Fruit fly (Drosophila melanogaster) whole organism, embryonic: ENCODE data around the gene CG13654.

ENCODE experiments used
- Awh ChIP-seq: fragments of 200-800 bp; sonication (Bioruptor generic); IDR thresholded peaks from 2 replicates; pipeline ENCODE4, ENCODE4 v1.3.6; 2022; ENCODE audit warnings: missing biosample characterization, missing genetic modification characterization
- Bteb2 ChIP-seq: fragments of 200-800 bp; sonication (Bioruptor generic); optimal IDR thresholded peaks from 2 replicates; lab custom pipeline; 2016; ENCODE audit warnings: missing biosample characterization, missing genetic modification characterization
- CG10321 ChIP-seq: fragments of 200-800 bp; sonication (Bioruptor generic); IDR thresholded peaks from 2 replicates; pipeline ENCODE4 v1.3.6; 2022; ENCODE audit warnings: missing biosample characterization, missing genetic modification characterization
- CG10543 ChIP-seq: fragments of 200-800 bp; sonication (Bioruptor generic); optimal IDR thresholded peaks from 3 replicates; lab custom pipeline; 2017; ENCODE audit warnings: missing biosample characterization, mild to moderate bottlenecking, missing genetic modification characterization, moderate library complexity
- CG12155 ChIP-seq: fragments of 200-800 bp; sonication (Bioruptor generic); optimal IDR thresholded peaks from 3 replicates; lab custom pipeline; 2016; ENCODE audit warnings: missing biosample characterization, missing genetic modification characterization
- CG12236 ChIP-seq: fragments of 200-800 bp; sonication (Bioruptor generic); optimal IDR thresholded peaks from 2 replicates; lab custom pipeline; 2016; ENCODE audit warnings: missing biosample characterization, missing genetic modification characterization
- CG12744 ChIP-seq: fragments of 200-800 bp; sonication (Bioruptor generic); optimal IDR thresholded peaks from 2 replicates; lab custom pipeline; 2016; ENCODE audit warnings: missing biosample characterization, missing genetic modification characterization
- CG12769 ChIP-seq: fragments of 200-800 bp; sonication (Bioruptor generic); optimal IDR thresholded peaks from 2 replicates; lab custom pipeline; 2019; ENCODE audit warnings: missing biosample characterization, mild to moderate bottlenecking, missing genetic modification characterization, moderate library complexity
- CG13287 ChIP-seq: fragments of 200-800 bp; sonication (Bioruptor generic); IDR thresholded peaks from 2 replicates; pipeline ENCODE4 v1.3.6; 2022; ENCODE audit warnings: missing biosample characterization, missing genetic modification characterization; ENCODE audit not compliant: partially characterized antibody
- CG13894 ChIP-seq: fragments of 200-800 bp; sonication (Bioruptor generic); optimal IDR thresholded peaks from 3 replicates; lab custom pipeline; 2018; ENCODE audit warnings: missing biosample characterization, mild to moderate bottlenecking, missing genetic modification characterization, moderate library complexity
- CG14667 ChIP-seq: fragments of 200-800 bp; sonication (Bioruptor generic); IDR thresholded peaks from 2 replicates; pipeline ENCODE4 v1.3.6; 2022; ENCODE audit warnings: missing biosample characterization, missing genetic modification characterization
- CG14860 ChIP-seq: fragments of 200-800 bp; sonication (Bioruptor generic); IDR thresholded peaks from 3 replicates; pipeline ENCODE4 v1.3.6; 2022; ENCODE audit warnings: missing biosample characterization, missing genetic modification characterization; ENCODE audit not compliant: partially characterized antibody
- CG32772 ChIP-seq: fragments of 200-800 bp; sonication (Bioruptor generic); IDR thresholded peaks from 2 replicates; pipeline ENCODE4 v1.3.6; 2022; ENCODE audit warnings: missing biosample characterization, missing genetic modification characterization
- CG7372 ChIP-seq: fragments of 200-800 bp; sonication (Bioruptor generic); IDR thresholded peaks from 2 replicates; pipeline ENCODE4 v1.3.6; 2022; ENCODE audit warnings: missing biosample characterization, missing genetic modification characterization
- CG7839 ChIP-seq: fragments of 200-800 bp; sonication (Bioruptor generic); optimal IDR thresholded peaks from 3 replicates; lab custom pipeline; 2018; ENCODE audit warnings: missing biosample characterization, mild to moderate bottlenecking, missing genetic modification characterization, moderate library complexity
- CG8388 ChIP-seq: fragments of 200-800 bp; sonication (Bioruptor generic); optimal IDR thresholded peaks from 2 replicates; lab custom pipeline; 2019; ENCODE audit warnings: missing biosample characterization, mild to moderate bottlenecking, missing genetic modification characterization, moderate library complexity
- CG8944 ChIP-seq: fragments of 200-800 bp; sonication (Bioruptor generic); optimal IDR thresholded peaks from 3 replicates; lab custom pipeline; 2016; ENCODE audit warnings: missing biosample characterization, missing genetic modification characterization
- Eip74EF ChIP-seq, 2 experiments: fragments of 200-800 bp in 1 of 2; fragments of >200 bp in 1 of 2; sonication (Bioruptor generic) in 1 of 2; optimal IDR thresholded peaks; 2 replicates each; lab custom pipeline; 2017 to 2019; ENCODE audit warnings: missing biosample characterization in 2 of 2, missing genetic modification characterization in 2 of 2, mild to moderate bottlenecking in 1 of 2, moderate library complexity in 1 of 2
- Hey ChIP-seq: fragments of 200-800 bp; sonication (Bioruptor generic); optimal IDR thresholded peaks from 3 replicates; lab custom pipeline; 2018; ENCODE audit warnings: missing biosample characterization, mild to moderate bottlenecking, missing genetic modification characterization
- Hr3 ChIP-seq: fragments of 200-800 bp; sonication (Bioruptor generic); optimal IDR thresholded peaks from 3 replicates; lab custom pipeline; 2016; ENCODE audit warnings: missing biosample characterization, missing genetic modification characterization
- Hr78 ChIP-seq, 2 experiments: fragments of 200-800 bp in 1 of 2; fragments of >200 bp in 1 of 2; sonication (Bioruptor generic) in 1 of 2; optimal IDR thresholded peaks; 2 replicates each; lab custom pipeline; 2017 to 2019; ENCODE audit warnings: missing biosample characterization in 2 of 2, missing genetic modification characterization in 2 of 2, mild to moderate bottlenecking in 1 of 2, moderate library complexity in 1 of 2
- Med ChIP-seq: fragments of 200-800 bp; sonication (Bioruptor generic); peaks from one replicate; lab custom pipeline; 2016; ENCODE audit warnings: missing biosample characterization, missing genetic modification characterization, mild to moderate bottlenecking, inconsistent platforms, moderate library complexity
- NC2α ChIP-seq: fragments of 200-800 bp; sonication (Bioruptor generic); optimal IDR thresholded peaks from 2 replicates; lab custom pipeline; 2016; ENCODE audit warnings: missing biosample characterization, missing genetic modification characterization
- Nf-YC ChIP-seq: fragments of 200-800 bp; optimal IDR thresholded peaks from 3 replicates; lab custom pipeline; 2019; ENCODE audit warnings: missing biosample characterization, mild to moderate bottlenecking, missing genetic modification characterization, moderate library complexity
- abd-A ChIP-seq: fragments of 200-800 bp; sonication (Bioruptor generic); optimal IDR thresholded peaks from 3 replicates; lab custom pipeline; 2019; ENCODE audit warnings: missing biosample characterization, mild to moderate bottlenecking, missing genetic modification characterization, moderate library complexity
- amos ChIP-seq: fragments of 200-800 bp; sonication (Bioruptor generic); IDR thresholded peaks from 2 replicates; pipeline ENCODE4 v1.3.6; 2022; ENCODE audit warnings: missing biosample characterization, missing genetic modification characterization; ENCODE audit not compliant: partially characterized antibody
- bcd ChIP-seq: fragments of 200-800 bp; sonication (Bioruptor generic); optimal IDR thresholded peaks from 2 replicates; lab custom pipeline; 2017; ENCODE audit warnings: missing biosample characterization, mild to moderate bottlenecking, missing genetic modification characterization
- cg ChIP-seq: fragments of 200-800 bp; sonication (Bioruptor generic); optimal IDR thresholded peaks from 3 replicates; lab custom pipeline; 2019; ENCODE audit warnings: missing biosample characterization, mild to moderate bottlenecking, missing genetic modification characterization, moderate library complexity
- chinmo ChIP-seq: fragments of 200-800 bp; sonication (Bioruptor generic); IDR thresholded peaks from 4 replicates; pipeline ENCODE4 v1.3.6; 2022; ENCODE audit warnings: missing biosample characterization, missing genetic modification characterization; ENCODE audit not compliant: partially characterized antibody
- crc ChIP-seq: fragments of 200-800 bp; sonication (Bioruptor generic); optimal IDR thresholded peaks from 2 replicates; lab custom pipeline; 2016; ENCODE audit warnings: missing biosample characterization, missing genetic modification characterization
- ftz-f1 ChIP-seq: fragments of 200-800 bp; sonication (Bioruptor generic); optimal IDR thresholded peaks from 2 replicates; lab custom pipeline; 2016; ENCODE audit warnings: missing biosample characterization, missing genetic modification characterization
- gcm2 ChIP-seq: fragments of 200-800 bp; sonication (Bioruptor generic); optimal IDR thresholded peaks from 2 replicates; lab custom pipeline; 2016; ENCODE audit warnings: missing biosample characterization, missing genetic modification characterization
- gsb ChIP-seq: fragments of 200-800 bp; sonication (Bioruptor generic); IDR thresholded peaks from 2 replicates; pipeline ENCODE4 v1.3.6; 2022; ENCODE audit warnings: missing biosample characterization, missing genetic modification characterization
- hkb ChIP-seq, 2 experiments: fragments of 200-800 bp in 1 of 2; fragments of >200 bp in 1 of 2; sonication (Bioruptor generic) in 1 of 2; IDR thresholded peaks in 1 of 2; optimal IDR thresholded peaks in 1 of 2; 2 replicates each; pipeline versions ENCODE4 v1.3.6 to Lab custom; 2017 to 2022; ENCODE audit warnings: missing biosample characterization in 1 of 2, missing genetic modification characterization in 1 of 2
- jing ChIP-seq: fragments of 200-800 bp; sonication (Bioruptor generic); optimal IDR thresholded peaks from 2 replicates; lab custom pipeline; 2018; ENCODE audit warnings: missing biosample characterization, mild to moderate bottlenecking, missing genetic modification characterization
- klu ChIP-seq: fragments of 200-800 bp; sonication (Bioruptor generic); IDR thresholded peaks from 2 replicates; pipeline ENCODE4 v1.3.6; 2022; ENCODE audit warnings: missing biosample characterization, missing genetic modification characterization
- lbe ChIP-seq: fragments of 200-800 bp; sonication (Bioruptor generic); optimal IDR thresholded peaks from 2 replicates; lab custom pipeline; 2016; ENCODE audit warnings: missing biosample characterization, mild to moderate bottlenecking, missing genetic modification characterization
- lilli ChIP-seq: fragments of 200-800 bp; sonication (Bioruptor generic); optimal IDR thresholded peaks from 3 replicates; lab custom pipeline; 2016; ENCODE audit warnings: missing biosample characterization, missing genetic modification characterization
- mirr ChIP-seq: fragments of 200-800 bp; sonication (Bioruptor generic); optimal IDR thresholded peaks from 3 replicates; lab custom pipeline; 2018; ENCODE audit warnings: missing biosample characterization, mild to moderate bottlenecking, missing genetic modification characterization
- nom ChIP-seq: fragments of 200-800 bp; sonication (Bioruptor generic); optimal IDR thresholded peaks from 2 replicates; lab custom pipeline; 2017; ENCODE audit warnings: missing biosample characterization, missing genetic modification characterization, mild to moderate bottlenecking, moderate library complexity, missing genetic modification reagents
- pb ChIP-seq: fragments of 200-800 bp; sonication (Bioruptor generic); optimal IDR thresholded peaks from 3 replicates; lab custom pipeline; 2016; ENCODE audit warnings: missing biosample characterization, missing genetic modification characterization
- phol ChIP-seq: fragments of 200-800 bp; sonication (Bioruptor generic); optimal IDR thresholded peaks from 3 replicates; lab custom pipeline; 2018; ENCODE audit warnings: missing biosample characterization, mild to moderate bottlenecking, missing genetic modification characterization, moderate library complexity
- pros ChIP-seq: fragments of 200-800 bp; sonication (Bioruptor generic); optimal IDR thresholded peaks from 3 replicates; lab custom pipeline; 2019; ENCODE audit warnings: missing biosample characterization, mild to moderate bottlenecking, missing genetic modification characterization, moderate library complexity
- repo ChIP-seq: fragments of 200-800 bp; sonication (Bioruptor generic); optimal IDR thresholded peaks from 2 replicates; lab custom pipeline; 2016; ENCODE audit warnings: missing biosample characterization, missing genetic modification characterization
- sd ChIP-seq: fragments of 200-800 bp; sonication (Bioruptor generic); optimal IDR thresholded peaks from 3 replicates; lab custom pipeline; 2018; ENCODE audit warnings: missing biosample characterization, mild to moderate bottlenecking, missing genetic modification characterization, moderate library complexity
- ssp ChIP-seq: fragments of 200-800 bp; sonication (Bioruptor generic); IDR thresholded peaks from 2 replicates; pipeline ENCODE4 v1.3.6; 2022; ENCODE audit warnings: missing biosample characterization, missing genetic modification characterization
- vfl ChIP-seq: fragments of 200-800 bp; sonication (Bioruptor generic); optimal IDR thresholded peaks from 2 replicates; lab custom pipeline; 2016; ENCODE audit warnings: missing biosample characterization, missing genetic modification characterization
- vvl ChIP-seq: fragments of 200-800 bp; sonication (Bioruptor generic); IDR thresholded peaks from 2 replicates; pipeline ENCODE4 v1.3.6; 2022; ENCODE audit warnings: missing biosample characterization, missing genetic modification characterization

Gene CG13654

dm6 chr3R:25205413-25205977 lies 5.9 kb downstream of the CG13654 start:
- TF ChIP-seq klu (no peak), NC2α (no peak), ssp (GFP tag; lab: Robert Waterston, UW) (no peak), CG12769 (tag; lab: Kevin White, UChicago) (peak; percentile 37), vfl (GFP tag; lab: Kevin White, UChicago) (no peak), lbe (GFP tag; lab: Kevin White, UChicago) (peak; percentile 45), CG12744 (GFP tag; lab: Kevin White, UChicago) (no peak), pros (GFP tag; lab: Kevin White, UChicago) (peak; percentile 2), CG10321 (GFP tag; lab: Robert Waterston, UW) (no peak), cg (GFP tag; lab: Kevin White, UChicago) (peak; percentile 66), ftz-f1 (GFP tag; lab: Kevin White, UChicago) (peak; percentile 73), hkb (optimal IDR thresholded peaks at IDR 0.05; lab: Kevin White, UChicago) (no peak), hkb (GFP tag; IDR thresholded peaks at IDR 0.05; lab: Robert Waterston, UW) (0 out of 2 replicates have a peak, but pooled peaks have one; percentile 17), amos (GFP tag; lab: Robert Waterston, UW) (0 out of 2 replicates have a peak, but pooled peaks have one; percentile 13), chinmo (GFP tag; lab: Robert Waterston, UW) (peak; percentile 88; the same call in 2 of the 4 replicates), CG13287 (GFP tag; lab: Robert Waterston, UW) (peak; percentile 24; the same call in 1 of the 2 replicates), vvl (0 out of 2 replicates have a peak, but pooled peaks have one; percentile 6), sd (tag; lab: Kevin White, UChicago) (peak; percentile 38), repo (no peak), CG7839 (no peak), abd-A (peak; percentile 62), CG10543 (GFP tag; lab: Kevin White, UChicago) (peak; percentile 63), CG13894 (tag; lab: Kevin White, UChicago) (peak; percentile 82), Med (peak; percentile 68), CG8388 (GFP tag; lab: Kevin White, UChicago) (no peak), CG14860 (GFP tag; lab: Robert Waterston, UW) (no peak), mirr (GFP tag; lab: Kevin White, UChicago) (peak; percentile 62), nom (peak; percentile 7), CG32772 (no peak), Eip74EF (GFP tag; optimal IDR thresholded peaks at IDR 0.05; lab: Kevin White, UChicago) (peak in 1 of 2 experiments; percentile 38)
- TF ChIP-seq, all 482 proteins: peak for 18

dm6 chr3R:25207405-25208003 lies 7.9 kb downstream of the CG13654 start:
- TF ChIP-seq Nf-YC (tag; lab: Kevin White, UChicago) (peak; percentile 41), gcm2 (GFP tag; lab: Kevin White, UChicago) (peak; percentile 41), CG7372 (GFP tag; lab: Robert Waterston, UW) (peak; percentile 41; the same call in 1 of the 2 replicates), hkb (optimal IDR thresholded peaks at IDR 0.05; lab: Kevin White, UChicago) (no peak), hkb (GFP tag; IDR thresholded peaks at IDR 0.05; lab: Robert Waterston, UW) (peak; percentile 83), Hey (no peak), Awh (GFP tag; lab: Robert Waterston, UW) (peak; percentile 70), bcd (GFP tag; lab: Kevin White, UChicago) (peak; percentile 69), jing (GFP tag; lab: Kevin White, UChicago) (peak; percentile 53), pb (GFP tag; lab: Kevin White, UChicago) (no peak), gsb (GFP tag; lab: Robert Waterston, UW) (peak; percentile 24; the same call in 1 of the 2 replicates), CG12236 (peak; percentile 14), Hr78 (GFP tag; optimal IDR thresholded peaks at IDR 0.05; lab: Kevin White, UChicago) (peak in 1 of 2 experiments; percentile 58), Bteb2 (GFP tag; lab: Kevin White, UChicago) (no peak), phol (tag; lab: Kevin White, UChicago) (peak; percentile 82), crc (no peak), CG12155 (peak; percentile 55), Hr3 (GFP tag; lab: Kevin White, UChicago) (peak; percentile 57), CG8944 (GFP tag; lab: Kevin White, UChicago) (no peak), lilli (GFP tag; lab: Kevin White, UChicago) (peak; percentile 66), CG14667 (GFP tag; lab: Robert Waterston, UW) (peak; percentile 55)
